Fruit fly (Drosophila melanogaster): ENCODE data around the gene CG14341.

Gene CG14341

dm6 chr2L:1158519-1159319 lies 7.6 kb upstream of the CG14341 start, which contains the start of gene Tango14:
Gene Tango14, plus strand, starts transcription at chr2L:1158661.
- TF ChIP-seq CTCF (optimal IDR thresholded peaks at IDR 0.05) (no peak), CG8478 (optimal IDR thresholded peaks at IDR 0.05) (no peak)

- no peak for TF ChIP-seq CTCF (optimal IDR thresholded peaks at IDR 0.05)
- no peak for TF ChIP-seq CG8478 (optimal IDR thresholded peaks at IDR 0.05)
These were observed 2.7 kb upstream of the CG14341 start, which contains the start of gene CG5080 for dm6 chr2L:1163538-1164143. Gene CG5080, minus strand, starts transcription at chr2L:1163886.

- TF ChIP-seq CG8478 (optimal IDR thresholded peaks at IDR 0.05) (no peak), CTCF (optimal IDR thresholded peaks at IDR 0.05) (no peak)
These were observed 2.0 kb upstream of the CG14341 start, which contains the start of gene IntS14 for dm6 chr2L:1164294-1164693. Gene IntS14, plus strand, starts transcription at chr2L:1164443.

dm6 chr2L:1169867-1170415 lies 3.6 kb downstream of the CG14341 start, which contains the start of the genes CG31922 and Plap:
Gene CG31922, plus strand, starts transcription at chr2L:1170181.
Gene Plap, minus strand, starts transcription at chr2L:1170365.
- TF ChIP-seq CG8478 (optimal IDR thresholded peaks at IDR 0.05) (no peak), CTCF (optimal IDR thresholded peaks at IDR 0.05) (no peak)

dm6 chr2L:1172704-1173107 lies 6.4 kb downstream of the CG14341 start, which contains the start of the genes Charon and CG4887:
Gene Charon, minus strand, starts transcription at chr2L:1172805.
Gene CG4887, plus strand, starts transcription at chr2L:1173009.
- TF ChIP-seq CTCF (optimal IDR thresholded peaks at IDR 0.05) (no peak), CG8478 (optimal IDR thresholded peaks at IDR 0.05) (no peak)

- TF ChIP-seq CTCF (optimal IDR thresholded peaks at IDR 0.05) (no peak), CG8478 (optimal IDR thresholded peaks at IDR 0.05) (no peak)
These were observed 11.2 kb downstream of the CG14341 start, which contains the start of gene CG4896 for dm6 chr2L:1177522-1177921. Gene CG4896, plus strand, starts transcription at chr2L:1177690.

- TF ChIP-seq CTCF (optimal IDR thresholded peaks at IDR 0.05): peak; percentile 68 to 83
- TF ChIP-seq CG8478 (optimal IDR thresholded peaks at IDR 0.05): no peak
These were observed 17.5 kb downstream of the CG14341 start, which contains the start of the genes CG5126 and Tgt for dm6 chr2L:1183799-1184198. Gene CG5126, minus strand, starts transcription at chr2L:1184020. Gene Tgt, plus strand, starts transcription at chr2L:1184065.

dm6 chr2L:1185642-1186497 lies 19.6 kb downstream of the CG14341 start, which contains the start of gene CG5001:
Gene CG5001, plus strand, starts transcription at chr2L:1185757.
- TF ChIP-seq CTCF (optimal IDR thresholded peaks at IDR 0.05): no peak
- no peak for TF ChIP-seq CG8478 (optimal IDR thresholded peaks at IDR 0.05)

- TF ChIP-seq CTCF (optimal IDR thresholded peaks at IDR 0.05) (no peak), CG8478 (optimal IDR thresholded peaks at IDR 0.05) (no peak)
These were observed 32.9 kb downstream of the CG14341 start, which contains the start of the genes CG5139 and CG43348 for dm6 chr2L:1199166-1199565. Gene CG5139, minus strand, starts transcription at chr2L:1199266. Gene CG43348, plus strand, starts transcription at chr2L:1199412.

dm6 chr2L:1199912-1200721 lies 33.8 kb downstream of the CG14341 start, which contains the start of the genes CG43349 and CG5011:
Gene CG43349, plus strand, starts transcription at chr2L:1200205.
Gene CG5011, plus strand, starts transcription at chr2L:1200671.
- TF ChIP-seq CTCF (optimal IDR thresholded peaks at IDR 0.05): no peak
- TF ChIP-seq CG8478 (optimal IDR thresholded peaks at IDR 0.05): no peak

dm6 chr2L:1201396-1201837 lies 35.1 kb downstream of the CG14341 start:
- TF ChIP-seq CTCF (optimal IDR thresholded peaks at IDR 0.05) (no peak), CG8478 (optimal IDR thresholded peaks at IDR 0.05) (no peak)

dm6 chr2L:1202445-1202844 lies 36.1 kb downstream of the CG14341 start:
- TF ChIP-seq CG8478 (optimal IDR thresholded peaks at IDR 0.05): no peak
- no peak for TF ChIP-seq CTCF (optimal IDR thresholded peaks at IDR 0.05)

- TF ChIP-seq CG8478 (optimal IDR thresholded peaks at IDR 0.05): no peak
- no peak for TF ChIP-seq CTCF (optimal IDR thresholded peaks at IDR 0.05)
These were observed 37.6 kb downstream of the CG14341 start, which contains the start of gene CG14342 for dm6 chr2L:1203915-1204314. Gene CG14342, plus strand, starts transcription at chr2L:1204215.

Measured in S2 (cell line).